Fruit fly (Drosophila melanogaster) whole organism, embryonic: ENCODE measurements around the gene kraken.

Source experiments
- CG10366 ChIP-seq: fragments of 200-800 bp; sonication (Bioruptor generic); IDR thresholded peaks from 2 replicates; pipeline ENCODE4 v1.3.6; 2022; ENCODE audit warnings: missing biosample characterization, missing genetic modification characterization
- CG11504 ChIP-seq: fragments of 200-800 bp; sonication (Bioruptor generic); optimal IDR thresholded peaks from 3 replicates; lab custom pipeline; 2019; ENCODE audit warnings: missing biosample characterization, mild to moderate bottlenecking, missing genetic modification characterization, moderate library complexity
- CG12155 ChIP-seq: fragments of 200-800 bp; sonication (Bioruptor generic); optimal IDR thresholded peaks from 3 replicates; lab custom pipeline; 2016; ENCODE audit warnings: missing biosample characterization, missing genetic modification characterization
- CG12744 ChIP-seq: fragments of 200-800 bp; sonication (Bioruptor generic); optimal IDR thresholded peaks from 2 replicates; lab custom pipeline; 2016; ENCODE audit warnings: missing biosample characterization, missing genetic modification characterization
- CG14014 ChIP-seq: fragments of 200-800 bp; sonication (Bioruptor generic); IDR thresholded peaks from 2 replicates; pipeline ENCODE4 v1.3.6; 2022; ENCODE audit warnings: missing biosample characterization, missing genetic modification characterization
- CG14860 ChIP-seq: fragments of 200-800 bp; sonication (Bioruptor generic); IDR thresholded peaks from 3 replicates; pipeline ENCODE4 v1.3.6; 2022; ENCODE audit warnings: missing biosample characterization, missing genetic modification characterization; ENCODE audit not compliant: partially characterized antibody
- CG14965 ChIP-seq: fragments of 200-800 bp; sonication (Bioruptor generic); optimal IDR thresholded peaks from 2 replicates; lab custom pipeline; 2016; ENCODE audit warnings: missing biosample characterization, missing genetic modification characterization, borderline replicate concordance
- CG1602 ChIP-seq: fragments of 200-800 bp; sonication (Bioruptor generic); optimal IDR thresholded peaks from 3 replicates; lab custom pipeline; 2016; ENCODE audit warnings: missing biosample characterization, missing genetic modification characterization
- CG1603 ChIP-seq: fragments of 200-800 bp; sonication (Bioruptor generic); optimal IDR thresholded peaks from 2 replicates; lab custom pipeline; 2019; ENCODE audit warnings: missing biosample characterization, mild to moderate bottlenecking, missing genetic modification characterization, moderate library complexity
- CG16815 ChIP-seq: fragments of 200-800 bp; sonication (Bioruptor generic); optimal IDR thresholded peaks from 3 replicates; lab custom pipeline; 2017; ENCODE audit warnings: missing biosample characterization, mild to moderate bottlenecking, missing genetic modification characterization
- CG30403 ChIP-seq: fragments of 200-800 bp; sonication (Bioruptor generic); optimal IDR thresholded peaks from 3 replicates; lab custom pipeline; 2016; ENCODE audit warnings: missing biosample characterization, missing genetic modification characterization
- CG31365 ChIP-seq: fragments of 200-800 bp; sonication (Bioruptor generic); optimal IDR thresholded peaks from 2 replicates; lab custom pipeline; 2018; ENCODE audit warnings: missing biosample characterization, mild to moderate bottlenecking, missing genetic modification characterization
- CG3281 ChIP-seq: fragments of 200-800 bp; sonication (Bioruptor generic); optimal IDR thresholded peaks from 3 replicates; lab custom pipeline; 2017; ENCODE audit warnings: missing biosample characterization, mild to moderate bottlenecking, missing genetic modification characterization
- CG6813 ChIP-seq: fragments of 200-800 bp; sonication (Bioruptor generic); optimal IDR thresholded peaks from 2 replicates; lab custom pipeline; 2017; ENCODE audit warnings: missing biosample characterization, missing genetic modification characterization, mild to moderate bottlenecking, moderate library complexity, missing genetic modification reagents
- CG7839 ChIP-seq: fragments of 200-800 bp; sonication (Bioruptor generic); optimal IDR thresholded peaks from 3 replicates; lab custom pipeline; 2018; ENCODE audit warnings: missing biosample characterization, mild to moderate bottlenecking, missing genetic modification characterization, moderate library complexity
- CG7928 ChIP-seq: fragments of 200-800 bp; sonication (Bioruptor generic); optimal IDR thresholded peaks from 2 replicates; lab custom pipeline; 2017; ENCODE audit warnings: missing biosample characterization, mild to moderate bottlenecking, missing genetic modification characterization
- CG8290 ChIP-seq, 3 experiments: fragments of 200-800 bp; sonication (Bioruptor generic); optimal IDR thresholded peaks; 2 replicates each; lab custom pipeline; 2016 to 2019; ENCODE audit warnings: missing biosample characterization in 3 of 3, missing genetic modification characterization in 3 of 3, mild to moderate bottlenecking in 2 of 3, moderate library complexity in 1 of 3
- CG8924 ChIP-seq: fragments of 200-800 bp; optimal IDR thresholded peaks from 3 replicates; lab custom pipeline; 2019; ENCODE audit warnings: missing biosample characterization, mild to moderate bottlenecking, missing genetic modification characterization, moderate library complexity
- CTCF ChIP-seq: fragments of 200-800 bp; sonication (Bioruptor generic); optimal IDR thresholded peaks from 2 replicates; lab custom pipeline; 2017; ENCODE audit warnings: missing biosample characterization, mild to moderate bottlenecking, missing genetic modification characterization, moderate library complexity
- D19B ChIP-seq: fragments of 200-800 bp; sonication (Bioruptor generic); optimal IDR thresholded peaks from 2 replicates; lab custom pipeline; 2017; ENCODE audit warnings: missing biosample characterization, mild to moderate bottlenecking, missing genetic modification characterization
- Ets65A ChIP-seq: fragments of 200-800 bp; sonication (Bioruptor generic); peaks from one replicate; lab custom pipeline; 2016; ENCODE audit warnings: missing biosample characterization, missing genetic modification characterization
- HLHmδ ChIP-seq: fragments of 200-800 bp; sonication (Bioruptor generic); optimal IDR thresholded peaks from 2 replicates; lab custom pipeline; 2018; ENCODE audit warnings: missing biosample characterization, mild to moderate bottlenecking, missing genetic modification characterization, moderate library complexity
- HmgZ ChIP-seq: fragments of 200-800 bp; sonication (Bioruptor generic); optimal IDR thresholded peaks from 2 replicates; lab custom pipeline; 2018; ENCODE audit warnings: missing biosample characterization, mild to moderate bottlenecking, missing genetic modification characterization
- Hmr ChIP-seq: fragments of 200-800 bp; sonication (Bioruptor generic); optimal IDR thresholded peaks from 3 replicates; lab custom pipeline; 2017; ENCODE audit warnings: mild to moderate bottlenecking, missing biosample characterization, missing genetic modification reagents, missing genetic modification characterization
- MBD-R2 ChIP-seq: fragments of 200-800 bp; sonication (Bioruptor generic); IDR thresholded peaks from 2 replicates; pipeline ENCODE4 v1.3.6; 2022; ENCODE audit warnings: missing biosample characterization, missing genetic modification characterization
- MESR4 ChIP-seq: fragments of 200-800 bp; sonication (Bioruptor generic); optimal IDR thresholded peaks from 2 replicates; lab custom pipeline; 2018; ENCODE audit warnings: missing biosample characterization, mild to moderate bottlenecking, missing genetic modification characterization, moderate library complexity
- Mad ChIP-seq: fragments of 200-800 bp; sonication (Bioruptor generic); optimal IDR thresholded peaks from 2 replicates; lab custom pipeline; 2016; ENCODE audit warnings: missing biosample characterization, missing genetic modification characterization
- Med ChIP-seq: fragments of 200-800 bp; sonication (Bioruptor generic); peaks from one replicate; lab custom pipeline; 2016; ENCODE audit warnings: missing biosample characterization, missing genetic modification characterization, mild to moderate bottlenecking, inconsistent platforms, moderate library complexity
- Pdp1 ChIP-seq, 2 experiments: fragments of 200-800 bp; sonication (Bioruptor generic); optimal IDR thresholded peaks; 3 replicates each; lab custom pipeline; 2016; ENCODE audit warnings: missing biosample characterization in 2 of 2, missing genetic modification characterization in 2 of 2, mild to moderate bottlenecking in 1 of 2, moderate library complexity in 1 of 2
- Sin3A ChIP-seq: fragments of >200 bp; optimal IDR thresholded peaks from 2 replicates; lab custom pipeline; 2018
- Vsx1 ChIP-seq: fragments of 200-800 bp; sonication (Bioruptor generic); optimal IDR thresholded peaks from 2 replicates; lab custom pipeline; 2017; ENCODE audit warnings: missing biosample characterization, mild to moderate bottlenecking, missing genetic modification characterization, missing genetic modification reagents
- Xbp1 ChIP-seq: fragments of 200-800 bp; sonication (Bioruptor generic); optimal IDR thresholded peaks from 3 replicates; lab custom pipeline; 2016; ENCODE audit warnings: missing biosample characterization, mild to moderate bottlenecking, missing genetic modification characterization
- ara ChIP-seq: fragments of 200-800 bp; sonication (Bioruptor generic); IDR thresholded peaks from 2 replicates; pipeline ENCODE4 v1.3.6; 2022; ENCODE audit warnings: missing biosample characterization, missing genetic modification characterization
- bab2 ChIP-seq: fragments of 200-800 bp; sonication (Bioruptor generic); optimal IDR thresholded peaks from 2 replicates; lab custom pipeline; 2016; ENCODE audit warnings: missing biosample characterization, missing genetic modification characterization
- bigmax ChIP-seq: fragments of 200-800 bp; sonication (Bioruptor generic); optimal IDR thresholded peaks from 2 replicates; lab custom pipeline; 2018; ENCODE audit warnings: missing biosample characterization, mild to moderate bottlenecking, missing genetic modification characterization
- dpn ChIP-seq, 2 experiments: fragments of 200-800 bp; sonication (Bioruptor generic); optimal IDR thresholded peaks; 3 replicates each; lab custom pipeline; 2016; ENCODE audit warnings: missing biosample characterization in 2 of 2, missing genetic modification characterization in 2 of 2
- ems ChIP-seq: fragments of 200-800 bp; sonication (Bioruptor generic); optimal IDR thresholded peaks from 3 replicates; lab custom pipeline; 2016; ENCODE audit warnings: missing biosample characterization, missing genetic modification characterization
- fu2 ChIP-seq: fragments of 200-800 bp; sonication (Bioruptor generic); optimal IDR thresholded peaks from 2 replicates; lab custom pipeline; 2016; ENCODE audit warnings: missing biosample characterization, missing genetic modification characterization
- gcm2 ChIP-seq: fragments of 200-800 bp; sonication (Bioruptor generic); optimal IDR thresholded peaks from 2 replicates; lab custom pipeline; 2016; ENCODE audit warnings: missing biosample characterization, missing genetic modification characterization
- gem ChIP-seq: fragments of 200-800 bp; sonication (Bioruptor generic); optimal IDR thresholded peaks from 2 replicates; lab custom pipeline; 2019; ENCODE audit warnings: missing biosample characterization, mild to moderate bottlenecking, missing genetic modification characterization, moderate library complexity
- h ChIP-seq: fragments of >200 bp; optimal IDR thresholded peaks from 2 replicates; lab custom pipeline; 2017
- mam ChIP-seq: fragments of 200-800 bp; sonication (Bioruptor generic); optimal IDR thresholded peaks from 3 replicates; lab custom pipeline; 2016; ENCODE audit warnings: missing biosample characterization, missing genetic modification characterization
- nerfin-2 ChIP-seq: fragments of 200-800 bp; sonication (Bioruptor generic); IDR thresholded peaks from 2 replicates; pipeline ENCODE4 v1.3.6; 2022; ENCODE audit warnings: missing biosample characterization, missing genetic modification characterization; ENCODE audit not compliant: partially characterized antibody
- prd ChIP-seq, 3 experiments: fragments of >200 bp in 2 of 3; fragments of 200-800 bp in 1 of 3; sonication (Bioruptor generic) in 1 of 3; optimal IDR thresholded peaks in 2 of 3; IDR thresholded peaks in 1 of 3; 2 replicates in 2 of 3; 3 replicates in 1 of 3; pipeline versions ENCODE4 v1.3.6 to Lab custom; 2017 to 2022; ENCODE audit warnings: missing biosample characterization in 1 of 3, missing genetic modification characterization in 1 of 3
- repo ChIP-seq: fragments of 200-800 bp; sonication (Bioruptor generic); optimal IDR thresholded peaks from 2 replicates; lab custom pipeline; 2016; ENCODE audit warnings: missing biosample characterization, missing genetic modification characterization
- sens ChIP-seq: fragments of 200-800 bp; sonication (Bioruptor generic); peaks from one replicate; lab custom pipeline; 2016; ENCODE audit warnings: missing biosample characterization, missing genetic modification characterization
- seq ChIP-seq: fragments of 200-800 bp; sonication (Bioruptor generic); IDR thresholded peaks from 2 replicates; pipeline ENCODE4 v1.3.6; 2022; ENCODE audit warnings: missing biosample characterization, missing genetic modification characterization
- sisA ChIP-seq: fragments of 200-800 bp; sonication (Bioruptor generic); IDR thresholded peaks from 2 replicates; pipeline ENCODE4 v1.3.6; 2022; ENCODE audit warnings: missing biosample characterization, missing genetic modification characterization
- tna ChIP-seq: fragments of 200-800 bp; sonication (Bioruptor generic); IDR thresholded peaks from 2 replicates; pipeline ENCODE4 v1.3.6; 2022; ENCODE audit warnings: missing biosample characterization, missing genetic modification characterization; ENCODE audit not compliant: partially characterized antibody
- trh ChIP-seq: fragments of 200-800 bp; sonication (Bioruptor generic); optimal IDR thresholded peaks from 2 replicates; lab custom pipeline; 2016; ENCODE audit warnings: missing biosample characterization, missing genetic modification characterization
- tup ChIP-seq: fragments of 200-800 bp; sonication (Bioruptor generic); optimal IDR thresholded peaks from 2 replicates; lab custom pipeline; 2016; ENCODE audit warnings: missing biosample characterization, mild to moderate bottlenecking, missing genetic modification characterization, moderate library complexity
- unpg ChIP-seq: fragments of 200-800 bp; sonication (Bioruptor generic); optimal IDR thresholded peaks from 3 replicates; lab custom pipeline; 2018; ENCODE audit warnings: missing biosample characterization, mild to moderate bottlenecking, missing genetic modification characterization, moderate library complexity
- zen2 ChIP-seq: fragments of 200-800 bp; sonication (Bioruptor generic); IDR thresholded peaks from 3 replicates; pipeline ENCODE4 v1.3.6; 2022; ENCODE audit warnings: missing biosample characterization, missing genetic modification characterization; ENCODE audit not compliant: partially characterized antibody

Gene kraken

dm6 chr2L:895448-895847 is 42.9 kb downstream of the kraken start:
- no peak for TF ChIP-seq CG12744
- no peak for TF ChIP-seq D19B
- no peak for TF ChIP-seq Xbp1 (GFP tag; lab: Kevin White, UChicago)
- TF ChIP-seq repo (GFP tag; lab: Kevin White, UChicago): no peak
- no peak for TF ChIP-seq CG1602
- TF ChIP-seq CG8290 (GFP tag; optimal IDR thresholded peaks at IDR 0.05; lab: Kevin White, UChicago): no peak
- peak in 1 of 2 experiments; percentile 7 for TF ChIP-seq CG8290 (tag; optimal IDR thresholded peaks at IDR 0.05; lab: Kevin White, UChicago)
- no peak for TF ChIP-seq bab2 (GFP tag; lab: Kevin White, UChicago)
- TF ChIP-seq Med (GFP tag; lab: Kevin White, UChicago): peak; percentile 68
- TF ChIP-seq sisA: peak; percentile 46
- TF ChIP-seq Sin3A: no peak
- no peak for TF ChIP-seq CG10366 (GFP tag; lab: Robert Waterston, UW)
- no peak for TF ChIP-seq CG30403 (GFP tag; lab: Kevin White, UChicago)
- peak; percentile 23 for TF ChIP-seq CG1603 (tag; lab: Kevin White, UChicago)
- TF ChIP-seq Ets65A (GFP tag; lab: Kevin White, UChicago): peak; percentile 82
- no peak for TF ChIP-seq CG7928
- no peak for TF ChIP-seq CG14014 (GFP tag; lab: Robert Waterston, UW)
- no peak for TF ChIP-seq prd (optimal IDR thresholded peaks at IDR 0.05; lab: Kevin White, UChicago)
- TF ChIP-seq prd (GFP tag; IDR thresholded peaks at IDR 0.05; lab: Robert Waterston, UW): 0 out of 3 replicates have a peak, but pooled peaks have one; percentile 20
- no peak for TF ChIP-seq HLHmδ (GFP tag; lab: Kevin White, UChicago)
- no peak for TF ChIP-seq CG16815 (GFP tag; lab: Kevin White, UChicago)
- no peak for TF ChIP-seq CG14860
- no peak for TF ChIP-seq seq
- no peak for TF ChIP-seq nerfin-2 (GFP tag; lab: Robert Waterston, UW)
- no peak for TF ChIP-seq h (lab: Kevin White, UChicago)
- TF ChIP-seq tna (GFP tag; lab: Robert Waterston, UW): no peak
- no peak for TF ChIP-seq Mad (GFP tag; lab: Kevin White, UChicago)
- no peak for TF ChIP-seq CTCF (GFP tag; lab: Kevin White, UChicago)
- TF ChIP-seq CG8924: no peak
- TF ChIP-seq CG6813 (GFP tag; lab: Kevin White, UChicago): no peak
- TF ChIP-seq gcm2 (GFP tag; lab: Kevin White, UChicago): no peak
- no peak for TF ChIP-seq Vsx1
- no peak for TF ChIP-seq zen2 (GFP tag; lab: Robert Waterston, UW)
- TF ChIP-seq Pdp1 (GFP tag; optimal IDR thresholded peaks at IDR 0.05; lab: Kevin White, UChicago): no peak
- TF ChIP-seq HmgZ (tag; lab: Kevin White, UChicago): no peak
- no peak for TF ChIP-seq tup
- TF ChIP-seq CG31365 (tag; lab: Kevin White, UChicago): no peak

- TF ChIP-seq CG14965 (GFP tag; lab: Kevin White, UChicago): no peak
- peak; percentile 62 for TF ChIP-seq sens (GFP tag; lab: Kevin White, UChicago)
- peak; percentile 37 for TF ChIP-seq ems (GFP tag; lab: Kevin White, UChicago)
- 0 out of 2 replicates have a peak, but pooled peaks have one; percentile 18 for TF ChIP-seq MBD-R2 (GFP tag; lab: Robert Waterston, UW)
- no peak for TF ChIP-seq ara (GFP tag; lab: Robert Waterston, UW)
- peak; percentile 29 for TF ChIP-seq mam
- no peak for TF ChIP-seq CG12744
- TF ChIP-seq fu2 (GFP tag; lab: Kevin White, UChicago): no peak
- TF ChIP-seq bigmax: no peak
- peak; percentile 44 for TF ChIP-seq CG11504 (tag; lab: Kevin White, UChicago)
- no peak for TF ChIP-seq MESR4
- TF ChIP-seq gem: peak; percentile 41
- peak; percentile 32 for TF ChIP-seq CG7839 (tag; lab: Kevin White, UChicago)
- no peak for TF ChIP-seq CG12155
- no peak for TF ChIP-seq trh
- peak; percentile 12 for TF ChIP-seq unpg
- TF ChIP-seq CG3281 (GFP tag; lab: Kevin White, UChicago): peak; percentile 16
- TF ChIP-seq dpn (GFP tag; optimal IDR thresholded peaks at IDR 0.05; lab: Kevin White, UChicago): peak in 1 of 2 experiments; percentile 8
- TF ChIP-seq Hmr (GFP tag; lab: Kevin White, UChicago): peak; percentile 15
Measured at dm6 chr2L:897124-897523, 44.6 kb downstream of the kraken start.
